Fruit fly (Drosophila melanogaster): ENCODE data around the gene CG17127.

CG17127 gene

dm6 chr2L:10750915-10751612, 19.6 kb upstream of the CG17127 start:
- peak in 1 of 2 experiments; percentile 44 for TF ChIP-seq EcR (GFP tag; optimal IDR thresholded peaks at IDR 0.05)
- no peak for TF ChIP-seq Dll (optimal IDR thresholded peaks at IDR 0.05)

- no peak for TF ChIP-seq psq (optimal IDR thresholded peaks at IDR 0.05)
- TF ChIP-seq pan (optimal IDR thresholded peaks at IDR 0.05): no peak
- TF ChIP-seq EcR (GFP tag; optimal IDR thresholded peaks at IDR 0.05): no peak
- no peak for TF ChIP-seq CG8478 (optimal IDR thresholded peaks at IDR 0.05)
- no peak for TF ChIP-seq usp (GFP tag; optimal IDR thresholded peaks at IDR 0.05)
- TF ChIP-seq Dll (optimal IDR thresholded peaks at IDR 0.05): no peak
Measured at dm6 chr2L:10751879-10752620, 18.6 kb upstream of the CG17127 start.

dm6 chr2L:10752668-10753067, 18.0 kb upstream of the CG17127 start:
- peak in 1 of 2 experiments; percentile 31 for TF ChIP-seq EcR (GFP tag; optimal IDR thresholded peaks at IDR 0.05)
- no peak for TF ChIP-seq Dll (optimal IDR thresholded peaks at IDR 0.05)

dm6 chr2L:10753618-10754017, 17.1 kb upstream of the CG17127 start:
- no peak for TF ChIP-seq psq (optimal IDR thresholded peaks at IDR 0.05)
- no peak for TF ChIP-seq EcR (GFP tag; optimal IDR thresholded peaks at IDR 0.05)
- no peak for TF ChIP-seq CG8478 (optimal IDR thresholded peaks at IDR 0.05)
- no peak for TF ChIP-seq usp (GFP tag; optimal IDR thresholded peaks at IDR 0.05)
- TF ChIP-seq Dll (optimal IDR thresholded peaks at IDR 0.05): no peak
- no peak for TF ChIP-seq pan (optimal IDR thresholded peaks at IDR 0.05)

dm6 chr2L:10754599-10754998, 16.1 kb upstream of the CG17127 start:
- TF ChIP-seq Dll (optimal IDR thresholded peaks at IDR 0.05) (no peak), pan (optimal IDR thresholded peaks at IDR 0.05) (no peak), EcR (GFP tag; optimal IDR thresholded peaks at IDR 0.05) (no peak), psq (optimal IDR thresholded peaks at IDR 0.05) (no peak), usp (GFP tag; optimal IDR thresholded peaks at IDR 0.05) (no peak), CG8478 (optimal IDR thresholded peaks at IDR 0.05) (no peak)

dm6 chr2L:10756049-10756448, 14.6 kb upstream of the CG17127 start, which contains the start of gene CG17124:
TSS of gene CG17124 (minus strand) at chr2L:10756325.
- TF ChIP-seq CG8478 (optimal IDR thresholded peaks at IDR 0.05): no peak
- no peak for TF ChIP-seq Dll (optimal IDR thresholded peaks at IDR 0.05)
- TF ChIP-seq pan (optimal IDR thresholded peaks at IDR 0.05): no peak
- no peak for TF ChIP-seq usp (GFP tag; optimal IDR thresholded peaks at IDR 0.05)
- no peak for TF ChIP-seq psq (optimal IDR thresholded peaks at IDR 0.05)
- no peak for TF ChIP-seq EcR (GFP tag; optimal IDR thresholded peaks at IDR 0.05)

- no peak for TF ChIP-seq Dll (optimal IDR thresholded peaks at IDR 0.05)
- TF ChIP-seq CG8478 (optimal IDR thresholded peaks at IDR 0.05): no peak
- TF ChIP-seq EcR (GFP tag; optimal IDR thresholded peaks at IDR 0.05): no peak
- no peak for TF ChIP-seq usp (GFP tag; optimal IDR thresholded peaks at IDR 0.05)
- no peak for TF ChIP-seq psq (optimal IDR thresholded peaks at IDR 0.05)
- no peak for TF ChIP-seq pan (optimal IDR thresholded peaks at IDR 0.05)
Measured at dm6 chr2L:10757038-10757685, 13.5 kb upstream of the CG17127 start.

- no peak for TF ChIP-seq CG8478 (optimal IDR thresholded peaks at IDR 0.05)
- no peak for TF ChIP-seq pan (optimal IDR thresholded peaks at IDR 0.05)
- TF ChIP-seq EcR (GFP tag; optimal IDR thresholded peaks at IDR 0.05): no peak
- TF ChIP-seq usp (GFP tag; optimal IDR thresholded peaks at IDR 0.05): no peak
- TF ChIP-seq Dll (optimal IDR thresholded peaks at IDR 0.05): no peak
- TF ChIP-seq psq (optimal IDR thresholded peaks at IDR 0.05): no peak
Measured at dm6 chr2L:10759624-10760023, 11.0 kb upstream of the CG17127 start.

dm6 chr2L:10760422-10761166, 10.1 kb upstream of the CG17127 start, which contains the start of gene CG6495:
TSS of gene CG6495 (plus strand) at chr2L:10761116.
- TF ChIP-seq EcR (GFP tag; optimal IDR thresholded peaks at IDR 0.05) (no peak), Dll (optimal IDR thresholded peaks at IDR 0.05) (no peak), pan (optimal IDR thresholded peaks at IDR 0.05) (no peak), CG8478 (optimal IDR thresholded peaks at IDR 0.05) (no peak), psq (optimal IDR thresholded peaks at IDR 0.05) (no peak), usp (GFP tag; optimal IDR thresholded peaks at IDR 0.05) (no peak)

- TF ChIP-seq pan (optimal IDR thresholded peaks at IDR 0.05) (no peak), EcR (GFP tag; optimal IDR thresholded peaks at IDR 0.05) (no peak), usp (GFP tag; optimal IDR thresholded peaks at IDR 0.05) (no peak), psq (optimal IDR thresholded peaks at IDR 0.05) (no peak), CG8478 (optimal IDR thresholded peaks at IDR 0.05) (no peak), Dll (optimal IDR thresholded peaks at IDR 0.05) (no peak)
Measured at dm6 chr2L:10767597-10768188, 3.0 kb upstream of the CG17127 start, which contains the start of gene Ubc2. TSS of gene Ubc2 (minus strand) at chr2L:10768006.

- TF ChIP-seq usp (GFP tag; optimal IDR thresholded peaks at IDR 0.05) (no peak), psq (optimal IDR thresholded peaks at IDR 0.05) (no peak), pan (optimal IDR thresholded peaks at IDR 0.05) (no peak), Dll (optimal IDR thresholded peaks at IDR 0.05) (no peak), EcR (GFP tag; optimal IDR thresholded peaks at IDR 0.05) (no peak), CG8478 (optimal IDR thresholded peaks at IDR 0.05) (no peak)
Measured at dm6 chr2L:10769708-10770107, 960 bp upstream of the CG17127 start, which contains the start of gene CG6724. TSS of gene CG6724 (minus strand) at chr2L:10769952.

Measured in whole organism.